Worm (Caenorhabditis elegans): ENCODE results near the gene F25E5.9.

The F25E5.9 gene

DNA sequence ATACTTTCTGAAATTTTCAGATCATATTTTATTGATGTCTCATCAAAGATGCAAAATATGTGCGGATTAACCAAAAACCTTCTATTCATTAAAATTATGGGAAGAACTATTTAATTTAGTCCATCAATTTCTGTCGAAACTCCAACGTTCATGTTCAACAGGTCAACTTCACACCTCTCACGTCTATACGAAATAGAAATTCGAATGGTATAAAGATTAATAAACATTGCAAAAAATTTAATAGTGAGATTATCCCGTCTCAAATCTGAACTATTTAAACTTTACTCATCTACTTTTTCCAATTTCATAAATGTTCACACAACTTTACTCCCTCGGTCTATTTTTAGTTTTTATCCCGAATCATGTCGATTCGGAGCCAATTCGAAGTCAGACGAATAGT, 28.1 kb downstream of the F25E5.9 start, which contains the start of gene R13D7.2:
R13D7.2 (plus strand) TSS at position 301 of the 400 bp plus-strand sequence.
- TF ChIP-seq pqm-1 (tag; optimal IDR thresholded peaks at IDR 0.05): no peak
- TF ChIP-seq unc-30 (tag; optimal IDR thresholded peaks at IDR 0.05): no peak
- no peak for TF ChIP-seq lin-39 (tag; optimal IDR thresholded peaks at IDR 0.05)
- TF ChIP-seq rnt-1 (tag; optimal IDR thresholded peaks at IDR 0.05): no peak
- no peak for TF ChIP-seq jun-1 (tag; optimal IDR thresholded peaks at IDR 0.05)
- no peak for TF ChIP-seq C04F5.9 (tag; optimal IDR thresholded peaks at IDR 0.05)

- TF ChIP-seq ceh-90 (tag; optimal IDR thresholded peaks at IDR 0.05): no peak
- no peak for TF ChIP-seq nhr-237 (tag; optimal IDR thresholded peaks at IDR 0.05)
- no peak for TF ChIP-seq F16B12.6 (tag; optimal IDR thresholded peaks at IDR 0.05)
- no peak for TF ChIP-seq swsn-7 (tag; optimal IDR thresholded peaks at IDR 0.05)
- no peak for TF ChIP-seq efl-1 (optimal IDR thresholded peaks at IDR 0.05)
- TF ChIP-seq efl-1 (GFP tag; optimal IDR thresholded peaks at IDR 0.05 in 1 of 2): no peak
- no peak for TF ChIP-seq ceh-82 (tag; optimal IDR thresholded peaks at IDR 0.05)
- TF ChIP-seq snu-23 (GFP tag; optimal IDR thresholded peaks at IDR 0.05): no peak
- TF ChIP-seq hpl-2 (GFP tag; optimal IDR thresholded peaks at IDR 0.05): no peak
- no peak for TF ChIP-seq blmp-1 (tag; optimal IDR thresholded peaks at IDR 0.05)
- TF ChIP-seq nhr-12 (tag; optimal IDR thresholded peaks at IDR 0.05): no peak
- TF ChIP-seq fos-1 (tag; optimal IDR thresholded peaks at IDR 0.05): no peak
- no peak for TF ChIP-seq skn-1 (tag; optimal IDR thresholded peaks at IDR 0.05)
- TF ChIP-seq lin-35 (GFP tag; optimal IDR thresholded peaks at IDR 0.05): no peak
- no peak for TF ChIP-seq fkh-8 (tag; optimal IDR thresholded peaks at IDR 0.05)
- no peak for TF ChIP-seq nhr-77 (tag; optimal IDR thresholded peaks at IDR 0.05)
- no peak for TF ChIP-seq C34B4.2 (tag; optimal IDR thresholded peaks at IDR 0.05)
- no peak for TF ChIP-seq efl-3 (GFP tag; optimal IDR thresholded peaks at IDR 0.05)
- no peak for TF ChIP-seq unc-130 (tag; optimal IDR thresholded peaks at IDR 0.05)
- TF ChIP-seq lin-15B (tag; optimal IDR thresholded peaks at IDR 0.05): no peak
- no peak for TF ChIP-seq unc-30 (tag; optimal IDR thresholded peaks at IDR 0.05)
These were observed 29.2 kb downstream of the F25E5.9 start, which contains the start of gene srt-6 for ce11 chrV:7408520-7408919. TSS of gene srt-6 (minus strand) at chrV:7408814.

- no peak for TF ChIP-seq nhr-47 (tag; optimal IDR thresholded peaks at IDR 0.05)
- TF ChIP-seq nhr-237 (tag; optimal IDR thresholded peaks at IDR 0.05): no peak
- no peak for TF ChIP-seq jun-1 (tag; optimal IDR thresholded peaks at IDR 0.05)
- TF ChIP-seq mef-2 (tag; optimal IDR thresholded peaks at IDR 0.05): no peak
- TF ChIP-seq sox-4 (tag; optimal IDR thresholded peaks at IDR 0.05): no peak
- no peak for TF ChIP-seq unc-30 (tag; optimal IDR thresholded peaks at IDR 0.05)
- TF ChIP-seq lsy-2 (tag; optimal IDR thresholded peaks at IDR 0.05): no peak
- TF ChIP-seq fkh-4 (tag; optimal IDR thresholded peaks at IDR 0.05; ENCODE audit: borderline replicate concordance): no peak
- TF ChIP-seq ceh-8 (GFP tag; optimal IDR thresholded peaks at IDR 0.05): no peak
- no peak for TF ChIP-seq snu-23 (GFP tag; optimal IDR thresholded peaks at IDR 0.05)
- no peak for TF ChIP-seq elt-3 (tag; optimal IDR thresholded peaks at IDR 0.05)
- TF ChIP-seq rnt-1 (tag; optimal IDR thresholded peaks at IDR 0.05): no peak
- TF ChIP-seq aly-2 (tag; optimal IDR thresholded peaks at IDR 0.05): no peak
- TF ChIP-seq nhr-11 (tag; optimal IDR thresholded peaks at IDR 0.05): no peak
- TF ChIP-seq tbx-2 (tag; optimal IDR thresholded peaks at IDR 0.05): no peak
- TF ChIP-seq F16B12.6 (tag; optimal IDR thresholded peaks at IDR 0.05): no peak
- no peak for TF ChIP-seq mep-1 (tag; optimal IDR thresholded peaks at IDR 0.05)
- no peak for TF ChIP-seq ets-5 (GFP tag; IDR thresholded peaks at IDR 0.05)
- no peak for TF ChIP-seq sptf-1 (tag; optimal IDR thresholded peaks at IDR 0.05)
- no peak for TF ChIP-seq vab-15 (tag; optimal IDR thresholded peaks at IDR 0.05)
These were observed 34.2 kb downstream of the F25E5.9 start for ce11 chrV:7403501-7403900.

DNA sequence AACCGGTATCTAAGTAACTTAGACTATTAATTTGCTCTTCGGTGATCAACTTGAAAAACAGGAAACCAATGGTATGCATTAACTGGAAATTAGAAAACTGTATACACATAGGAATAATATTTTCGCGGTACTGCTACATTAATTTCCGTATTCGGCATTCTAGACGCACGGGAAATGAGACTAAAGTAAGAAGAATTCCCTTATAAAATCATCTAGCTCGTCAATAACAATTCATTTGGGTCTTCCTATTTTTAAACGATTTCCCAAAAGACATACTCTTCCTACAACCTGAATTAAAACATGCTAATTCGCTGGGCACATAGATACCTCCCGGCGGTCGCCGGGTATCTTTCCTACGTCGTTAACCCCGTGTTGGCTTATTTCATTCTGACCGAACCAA, 35.4 kb downstream of the F25E5.9 start, which contains the start of gene srj-13:
srj-13 (plus strand) TSS at position 301 of the 400 bp plus-strand sequence.
- TF ChIP-seq zip-4 (GFP tag; optimal IDR thresholded peaks at IDR 0.05) (no peak), isw-1 (GFP tag; IDR thresholded peaks at IDR 0.05) (no peak), nhr-12 (tag; optimal IDR thresholded peaks at IDR 0.05) (no peak), unc-130 (tag; optimal IDR thresholded peaks at IDR 0.05) (no peak), nhr-84 (tag; optimal IDR thresholded peaks at IDR 0.05) (no peak), elt-2 (tag; optimal IDR thresholded peaks at IDR 0.05) (no peak), lin-39 (tag; optimal IDR thresholded peaks at IDR 0.05) (no peak)
